Worm (Caenorhabditis elegans) whole organism, L2 larva: ENCODE results near the gene ints-11.
A peak's percentile ranks its signal among the peaks of the same experiment; 100 is the strongest.

Source experiments
- C34F6.9 ChIP-seq: fragments of 150-350 bp; optimal IDR thresholded peaks from 2 replicates; lab custom pipeline; 2014; ENCODE audit warnings: missing biosample characterization, missing genetic modification characterization
- F13H6.1 ChIP-seq: sonication (generic microtip); optimal IDR thresholded peaks from 2 replicates; lab custom pipeline; 2016; ENCODE audit warnings: missing genetic modification characterization, missing compliant biosample characterization
- R02D3.7 ChIP-seq: fragments of 150-350 bp; optimal IDR thresholded peaks from 2 replicates; lab custom pipeline; 2014; ENCODE audit warnings: missing biosample characterization, missing genetic modification characterization
- ZK546.5 ChIP-seq: sonication (generic microtip); optimal IDR thresholded peaks from 2 replicates; lab custom pipeline; 2017; ENCODE audit warnings: missing biosample characterization, missing genetic modification characterization
- alr-1 ChIP-seq: fragments of 150-350 bp; optimal IDR thresholded peaks from 2 replicates; lab custom pipeline; 2014; ENCODE audit warnings: missing biosample characterization, missing genetic modification characterization
- ama-1 ChIP-seq: fragments of 150-350 bp; optimal IDR thresholded peaks from 2 replicates; lab custom pipeline; 2018; ENCODE audit warnings: inconsistent platforms
- blmp-1 ChIP-seq: sonication (generic microtip); optimal IDR thresholded peaks from 2 replicates; lab custom pipeline; 2017; ENCODE audit warnings: missing genetic modification characterization, mild to moderate bottlenecking, missing compliant biosample characterization, antibody characterized with exemption, moderate library complexity; ENCODE audit not compliant: insufficient read depth
- ceh-16 ChIP-seq: fragments of 150-350 bp; optimal IDR thresholded peaks from 2 replicates; lab custom pipeline; 2014; ENCODE audit warnings: missing biosample characterization, missing genetic modification characterization
- ceh-82 ChIP-seq: fragments of 150-350 bp; optimal IDR thresholded peaks from 2 replicates; lab custom pipeline; 2014; ENCODE audit warnings: missing biosample characterization, missing genetic modification characterization
- crh-2 ChIP-seq: sonication (generic microtip); optimal IDR thresholded peaks from 2 replicates; lab custom pipeline; 2017; ENCODE audit warnings: missing biosample characterization, missing genetic modification characterization
- dmd-4 ChIP-seq: sonication (generic microtip); optimal IDR thresholded peaks from 2 replicates; lab custom pipeline; 2017; ENCODE audit warnings: missing biosample characterization, missing genetic modification characterization
- egl-27 ChIP-seq: sonication (generic microtip); optimal IDR thresholded peaks from 3 replicates; lab custom pipeline; 2017; ENCODE audit warnings: missing biosample characterization, missing genetic modification reagents, missing genetic modification characterization
- elt-1 ChIP-seq: fragments of 150-350 bp; optimal IDR thresholded peaks from 2 replicates; lab custom pipeline; 2014; ENCODE audit warnings: missing biosample characterization, missing genetic modification characterization
- elt-3 ChIP-seq: sonication (generic microtip); optimal IDR thresholded peaks from 2 replicates; lab custom pipeline; 2017; ENCODE audit warnings: missing biosample characterization, missing genetic modification characterization
- fos-1 ChIP-seq: fragments of 150-350 bp; optimal IDR thresholded peaks from 2 replicates; lab custom pipeline; 2014; ENCODE audit warnings: missing biosample characterization, missing genetic modification characterization
- gmeb-1 ChIP-seq: fragments of 150-350 bp; optimal IDR thresholded peaks from 2 replicates; lab custom pipeline; 2014; ENCODE audit warnings: missing biosample characterization, missing genetic modification characterization
- lin-11 ChIP-seq: fragments of 150-350 bp; sonication (generic microtip); optimal IDR thresholded peaks from 2 replicates; lab custom pipeline; 2014; ENCODE audit warnings: missing biosample characterization, missing genetic modification characterization, inconsistent platforms, mixed read lengths
- lin-13 ChIP-seq: fragments of 150-350 bp; optimal IDR thresholded peaks from 2 replicates; lab custom pipeline; 2014; ENCODE audit warnings: missing biosample characterization, missing genetic modification reagents, missing genetic modification characterization
- lin-39 ChIP-seq: fragments of 150-350 bp; optimal IDR thresholded peaks from 2 replicates; lab custom pipeline; 2014; ENCODE audit warnings: missing biosample characterization, missing genetic modification reagents, missing genetic modification characterization
- lsy-2 ChIP-seq, 2 experiments: fragments of 150-350 bp in 1 of 2; sonication (generic microtip) in 1 of 2; optimal IDR thresholded peaks; 2 replicates each; lab custom pipeline; 2014 to 2017; ENCODE audit warnings: missing biosample characterization in 2 of 2, missing genetic modification characterization in 2 of 2
- mab-5 ChIP-seq: fragments of 150-350 bp; optimal IDR thresholded peaks from 2 replicates; lab custom pipeline; 2014; ENCODE audit warnings: missing biosample characterization, missing genetic modification characterization
- mbf-1 ChIP-seq: sonication (generic microtip); optimal IDR thresholded peaks from 2 replicates; lab custom pipeline; 2017; ENCODE audit warnings: missing biosample characterization, missing genetic modification characterization
- mdl-1 ChIP-seq, 2 experiments: fragments of 150-350 bp in 1 of 2; sonication (generic microtip) in 1 of 2; optimal IDR thresholded peaks; 2 replicates each; lab custom pipeline; 2017; ENCODE audit warnings: missing biosample characterization in 2 of 2, missing genetic modification characterization in 2 of 2
- nhr-10 ChIP-seq: sonication (generic microtip); optimal IDR thresholded peaks from 2 replicates; lab custom pipeline; 2017; ENCODE audit warnings: missing biosample characterization, missing genetic modification characterization
- nhr-11 ChIP-seq: fragments of 150-350 bp; optimal IDR thresholded peaks from 2 replicates; lab custom pipeline; 2014; ENCODE audit warnings: missing biosample characterization, missing genetic modification characterization
- nhr-12 ChIP-seq: fragments of 150-350 bp; optimal IDR thresholded peaks from 2 replicates; lab custom pipeline; 2014; ENCODE audit warnings: missing biosample characterization, missing genetic modification characterization
- nhr-129 ChIP-seq: fragments of 150-350 bp; optimal IDR thresholded peaks from 2 replicates; lab custom pipeline; 2014; ENCODE audit warnings: missing biosample characterization, missing genetic modification characterization
- nhr-21 ChIP-seq: fragments of 150-350 bp; optimal IDR thresholded peaks from 2 replicates; lab custom pipeline; 2014; ENCODE audit warnings: missing biosample characterization, missing genetic modification characterization
- nhr-23 ChIP-seq: fragments of 150-350 bp; optimal IDR thresholded peaks from 2 replicates; lab custom pipeline; 2014; ENCODE audit warnings: missing biosample characterization, missing genetic modification reagents, missing genetic modification characterization
- nhr-237 ChIP-seq: fragments of 150-350 bp; optimal IDR thresholded peaks from 2 replicates; lab custom pipeline; 2014; ENCODE audit warnings: missing biosample characterization, missing genetic modification characterization
- nhr-25 ChIP-seq: fragments of 150-350 bp; sonication (generic microtip); optimal IDR thresholded peaks from 3 replicates; lab custom pipeline; 2014; ENCODE audit warnings: missing biosample characterization, missing genetic modification characterization
- nhr-6 ChIP-seq: fragments of 150-350 bp; optimal IDR thresholded peaks from 2 replicates; lab custom pipeline; 2014; ENCODE audit warnings: missing biosample characterization, missing genetic modification characterization
- nhr-77 ChIP-seq: fragments of 150-350 bp; optimal IDR thresholded peaks from 2 replicates; lab custom pipeline; 2014; ENCODE audit warnings: missing biosample characterization, missing genetic modification characterization
- peb-1 ChIP-seq: fragments of 150-350 bp; optimal IDR thresholded peaks from 2 replicates; lab custom pipeline; 2014; ENCODE audit warnings: missing biosample characterization, missing genetic modification characterization
- sem-4 ChIP-seq: fragments of 150-350 bp; optimal IDR thresholded peaks from 2 replicates; lab custom pipeline; 2014; ENCODE audit warnings: missing biosample characterization, missing genetic modification reagents, missing genetic modification characterization
- skn-1 ChIP-seq: sonication (generic microtip); optimal IDR thresholded peaks from 2 replicates; lab custom pipeline; 2017; ENCODE audit warnings: missing biosample characterization, missing genetic modification characterization
- sma-3 ChIP-seq: sonication (generic microtip); optimal IDR thresholded peaks from 2 replicates; lab custom pipeline; 2016; ENCODE audit warnings: missing genetic modification reagents, missing genetic modification characterization, missing compliant biosample characterization
- sma-9 ChIP-seq, 2 experiments: fragments of 150-350 bp in 1 of 2; sonication (generic microtip) in 1 of 2; optimal IDR thresholded peaks; 2 replicates each; lab custom pipeline; 2014 to 2016; ENCODE audit warnings: missing genetic modification characterization in 2 of 2, mild to moderate bottlenecking in 1 of 2, missing biosample characterization in 1 of 2, missing compliant biosample characterization in 1 of 2, missing genetic modification reagents in 1 of 2, moderate library complexity in 1 of 2
- snpc-4 ChIP-seq: fragments of 150-350 bp; optimal IDR thresholded peaks from 2 replicates; lab custom pipeline; 2014; ENCODE audit warnings: missing biosample characterization, missing genetic modification characterization
- unc-39 ChIP-seq: fragments of 150-350 bp; optimal IDR thresholded peaks from 2 replicates; lab custom pipeline; 2014; ENCODE audit warnings: missing biosample characterization, missing genetic modification characterization
- unc-55 ChIP-seq: fragments of 150-350 bp; sonication (generic microtip); optimal IDR thresholded peaks from 3 replicates; lab custom pipeline; 2014; ENCODE audit warnings: missing biosample characterization, missing genetic modification reagents, missing genetic modification characterization
- unc-62 ChIP-seq: fragments of 150-350 bp; optimal IDR thresholded peaks from 2 replicates; lab custom pipeline; 2014; ENCODE audit warnings: missing biosample characterization, missing genetic modification reagents, missing genetic modification characterization
- zag-1 ChIP-seq: fragments of 150-350 bp; optimal IDR thresholded peaks from 2 replicates; lab custom pipeline; 2014; ENCODE audit warnings: missing biosample characterization, missing genetic modification characterization
- ztf-1 ChIP-seq: fragments of 200-800 bp; sonication (Bioruptor generic); conservative IDR thresholded peaks from 2 replicates; pipeline ENCODE4 v1.3.6; 2022; ENCODE audit warnings: missing genetic modification characterization, missing compliant biosample characterization
- ztf-11 ChIP-seq: sonication (generic microtip); optimal IDR thresholded peaks from 2 replicates; lab custom pipeline; 2017; ENCODE audit warnings: missing biosample characterization, missing genetic modification characterization
- ztf-4 ChIP-seq: fragments of 150-350 bp; optimal IDR thresholded peaks from 2 replicates; lab custom pipeline; 2014; ENCODE audit warnings: missing biosample characterization, missing genetic modification characterization

The ints-11 gene

DNA sequence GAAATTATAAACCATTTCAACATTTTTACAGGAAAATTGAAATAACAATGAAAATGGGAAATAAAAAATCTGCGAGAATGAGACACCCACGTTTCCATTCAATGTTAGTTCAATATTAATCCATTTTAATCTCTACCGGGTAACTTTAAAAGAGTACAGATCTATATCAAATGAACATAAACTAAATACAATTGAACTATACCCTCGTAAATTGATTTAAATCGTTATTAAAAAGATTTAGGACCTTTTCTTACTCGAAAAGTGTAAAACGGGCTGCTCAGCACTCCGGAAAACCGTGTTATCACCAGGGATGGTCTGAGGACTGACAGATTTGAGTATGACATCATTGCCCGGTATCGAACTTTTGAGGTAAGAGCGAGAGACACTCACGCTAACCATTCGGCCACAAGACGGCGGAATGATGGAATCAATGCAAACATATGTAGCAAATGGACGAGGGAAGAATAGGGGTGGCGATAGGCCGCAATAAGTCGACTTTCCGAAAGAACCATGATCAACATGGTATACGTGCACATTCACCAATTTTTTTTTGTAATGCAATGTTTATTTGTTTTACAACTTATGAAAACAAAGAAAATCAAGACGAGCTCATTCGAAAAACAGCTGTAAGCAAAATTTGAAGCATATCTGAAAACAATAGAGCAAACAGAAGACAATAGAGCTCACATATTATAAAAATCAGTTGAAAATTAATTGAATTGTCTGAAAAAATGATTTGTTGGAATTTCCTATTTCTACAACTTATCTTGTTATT, 36.2 kb downstream of the ints-11 start, which contains the start of the genes chst-1 and C41C4.9 (continued):
- TF ChIP-seq zag-1 (tag; lab: Kevin White, UChicago) (no peak), unc-39 (tag; lab: Kevin White, UChicago) (no peak), ztf-1 (GFP tag; lab: Robert Waterston, UW) (no peak), nhr-129 (tag; lab: Kevin White, UChicago) (peak; percentile 89), R02D3.7 (tag; lab: Kevin White, UChicago) (no peak), nhr-6 (tag; lab: Kevin White, UChicago) (no peak)

DNA sequence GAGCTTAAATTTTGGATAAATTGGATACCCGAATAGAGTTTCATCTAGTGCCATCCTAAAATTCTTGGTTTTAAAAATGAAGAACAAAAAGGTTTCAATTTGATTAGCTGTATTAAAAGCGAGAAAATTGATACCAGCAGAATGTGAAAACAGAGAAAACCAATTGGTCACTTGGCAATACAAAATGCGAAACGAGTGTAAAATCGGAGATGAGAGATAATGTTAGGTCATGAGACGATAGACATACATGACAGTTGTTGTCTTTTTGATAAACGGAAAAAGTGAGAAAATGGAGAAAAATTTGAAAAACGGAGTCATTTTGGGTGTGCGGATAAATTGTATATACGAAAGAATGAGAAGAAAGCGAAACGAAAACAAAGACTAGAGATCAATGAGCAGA, 38.3 kb downstream of the ints-11 start, which contains the start of gene sfxn-5:
Gene sfxn-5 (minus strand): TSS at position 55 of the 400 bp plus-strand sequence.
- TF ChIP-seq C34F6.9 (tag; lab: Kevin White, UChicago), result peak; percentile 38
- no peak for TF ChIP-seq lin-11 (tag; lab: Kevin White, UChicago)
- TF ChIP-seq alr-1 (tag; lab: Kevin White, UChicago), result no peak
- TF ChIP-seq ceh-16 (tag; lab: Kevin White, UChicago), result no peak
- TF ChIP-seq crh-2 (tag; lab: Kevin White, UChicago), result peak; percentile 10
- TF ChIP-seq skn-1, result peak; percentile 4
- TF ChIP-seq F13H6.1 (tag; lab: Kevin White, UChicago), result peak; percentile 33
- no peak for TF ChIP-seq dmd-4 (tag; lab: Kevin White, UChicago)
- no peak for TF ChIP-seq zag-1 (tag; lab: Kevin White, UChicago)
- no peak for TF ChIP-seq ceh-82 (tag; lab: Kevin White, UChicago)
- no peak for TF ChIP-seq ama-1
- peak; percentile 42 for TF ChIP-seq blmp-1 (tag; lab: Kevin White, UChicago)
- TF ChIP-seq mdl-1 (tag; optimal IDR thresholded peaks at IDR 0.05; lab: Kevin White, UChicago), result no peak
- no peak for TF ChIP-seq mbf-1 (tag; lab: Kevin White, UChicago)
- no peak for TF ChIP-seq R02D3.7 (tag; lab: Kevin White, UChicago)
- TF ChIP-seq unc-55 (GFP tag; lab: Kevin White, UChicago), result no peak
- TF ChIP-seq mab-5 (tag; lab: Kevin White, UChicago), result no peak
- no peak for TF ChIP-seq gmeb-1 (tag; lab: Kevin White, UChicago)
- no peak for TF ChIP-seq elt-1 (tag; lab: Kevin White, UChicago)
- TF ChIP-seq nhr-77 (tag; lab: Kevin White, UChicago), result no peak
- TF ChIP-seq nhr-12 (tag; lab: Kevin White, UChicago), result no peak
- TF ChIP-seq nhr-129 (tag; lab: Kevin White, UChicago), result peak; percentile 40
- TF ChIP-seq sma-9 (GFP tag; optimal IDR thresholded peaks at IDR 0.05; lab: Kevin White, UChicago), result peak; percentile 34
- TF ChIP-seq sma-9 (tag; optimal IDR thresholded peaks at IDR 0.05; lab: Kevin White, UChicago), result no peak
- no peak for TF ChIP-seq nhr-10 (tag; lab: Kevin White, UChicago)
- no peak for TF ChIP-seq unc-39 (tag; lab: Kevin White, UChicago)
- no peak for TF ChIP-seq nhr-21 (tag; lab: Kevin White, UChicago)
- TF ChIP-seq sma-3, result no peak
- peak in 1 of 2 experiments; percentile 45 for TF ChIP-seq lsy-2 (tag; optimal IDR thresholded peaks at IDR 0.05; lab: Kevin White, UChicago)
- TF ChIP-seq sem-4 (tag; lab: Kevin White, UChicago), result no peak
- TF ChIP-seq ztf-4 (tag; lab: Kevin White, UChicago), result no peak
- no peak for TF ChIP-seq nhr-237 (tag; lab: Kevin White, UChicago)
- no peak for TF ChIP-seq lin-13
- TF ChIP-seq snpc-4 (tag; lab: Kevin White, UChicago), result no peak
- no peak for TF ChIP-seq lin-39 (tag; lab: Kevin White, UChicago)
- TF ChIP-seq ZK546.5 (tag; lab: Kevin White, UChicago), result no peak
- no peak for TF ChIP-seq nhr-11 (tag; lab: Kevin White, UChicago)
- no peak for TF ChIP-seq nhr-25
- TF ChIP-seq egl-27 (tag; lab: Kevin White, UChicago), result no peak
- no peak for TF ChIP-seq unc-62 (GFP tag; lab: Kevin White, UChicago)
- TF ChIP-seq peb-1 (tag; lab: Kevin White, UChicago), result no peak
- TF ChIP-seq elt-3 (tag; lab: Kevin White, UChicago), result no peak
- TF ChIP-seq nhr-23 (tag; lab: Kevin White, UChicago), result no peak
- no peak for TF ChIP-seq ztf-1 (GFP tag; lab: Robert Waterston, UW)
- no peak for TF ChIP-seq ztf-11
- TF ChIP-seq fos-1, result peak; percentile 74
